Worm (Caenorhabditis elegans) whole organism, late embryonic: ENCODE results near the gene rpl-25.1.

Source experiments
- F13H6.1 ChIP-seq: sonication (generic microtip); optimal IDR thresholded peaks from 2 replicates; lab custom pipeline; 2016; ENCODE audit warnings: missing genetic modification characterization, missing compliant biosample characterization
- ama-1 ChIP-seq: fragments of 150-350 bp; optimal IDR thresholded peaks from 2 replicates; lab custom pipeline; 2014
- ceh-24 ChIP-seq: sonication (generic microtip); optimal IDR thresholded peaks from 2 replicates; lab custom pipeline; 2016; ENCODE audit warnings: mild to moderate bottlenecking, missing genetic modification characterization, missing compliant biosample characterization
- fkh-6 ChIP-seq: sonication (generic microtip); optimal IDR thresholded peaks from 2 replicates; lab custom pipeline; 2016; ENCODE audit warnings: missing genetic modification characterization, missing compliant biosample characterization
- hlh-8 ChIP-seq: sonication (generic microtip); optimal IDR thresholded peaks from 2 replicates; lab custom pipeline; 2016; ENCODE audit warnings: missing genotype, missing genetic modification characterization, missing compliant biosample characterization
- nfya-1 ChIP-seq: sonication (generic microtip); optimal IDR thresholded peaks from 2 replicates; lab custom pipeline; 2017; ENCODE audit warnings: missing genetic modification characterization, mild to moderate bottlenecking, missing compliant biosample characterization, antibody characterized with exemption, moderate library complexity
- pat-9 ChIP-seq: fragments of 200-800 bp; sonication (Bioruptor generic); optimal IDR thresholded peaks from 2 replicates; lab custom pipeline; 2018; ENCODE audit warnings: mild to moderate bottlenecking, missing genetic modification characterization, moderate library complexity, missing compliant biosample characterization
- unc-55 ChIP-seq: sonication (generic microtip); optimal IDR thresholded peaks from 2 replicates; lab custom pipeline; 2017; ENCODE audit warnings: missing biosample characterization, missing genetic modification reagents, missing genetic modification characterization

ce11 chrX:4759718-4760117, 44.7 kb downstream of the rpl-25.1 start:
- TF ChIP-seq unc-55 (no peak), ama-1 (lab: Kevin White, UChicago) (no peak), hlh-8 (no peak), fkh-6 (tag; lab: Kevin White, UChicago) (no peak), F13H6.1 (tag; lab: Kevin White, UChicago) (no peak), nfya-1 (no peak), ceh-24 (tag; lab: Kevin White, UChicago) (no peak), pat-9 (tag; lab: Kevin White, UChicago) (no peak)
